Worm (Caenorhabditis elegans): ENCODE results near the gene F22B5.10.

Gene F22B5.10

DNA sequence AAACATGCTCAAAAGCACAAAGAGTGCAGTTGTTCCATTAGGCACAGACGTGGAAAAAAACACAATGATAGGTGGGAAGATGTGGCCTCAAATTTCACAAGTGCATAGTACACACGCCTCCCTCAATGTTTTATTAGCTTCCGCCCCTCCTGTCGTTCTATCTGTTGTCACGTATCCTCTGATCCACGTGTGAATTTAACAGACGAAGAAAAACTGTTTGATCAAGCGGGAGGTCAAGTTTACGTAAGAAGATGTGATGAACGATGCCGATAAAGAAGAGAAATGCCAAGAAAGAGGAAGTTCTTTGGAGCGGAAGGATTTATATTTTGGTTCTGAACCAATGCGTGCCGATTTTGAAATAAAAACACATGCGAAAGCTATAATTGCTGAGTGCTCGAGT lies 16.2 kb upstream of the F22B5.10 start:
- no peak for TF ChIP-seq hrde-1 (tag; optimal IDR thresholded peaks at IDR 0.05; ENCODE audit: borderline replicate concordance)
- no peak for TF ChIP-seq ztf-6 (GFP tag; IDR thresholded peaks at IDR 0.05)

ce11 chrII:8451425-8451824 lies 15.5 kb upstream of the F22B5.10 start:
- no peak for TF ChIP-seq ceh-40 (GFP tag; IDR thresholded peaks at IDR 0.05)
- TF ChIP-seq zim-3 (tag; optimal IDR thresholded peaks at IDR 0.05) = no peak
- no peak for TF ChIP-seq K11D2.4 (GFP tag; IDR thresholded peaks at IDR 0.05)
- TF ChIP-seq lsl-1 (GFP tag; optimal IDR thresholded peaks at IDR 0.05) = no peak
- no peak for TF ChIP-seq F37B4.10 (GFP tag; IDR thresholded peaks at IDR 0.05)
- TF ChIP-seq attf-5 (GFP tag; optimal IDR thresholded peaks at IDR 0.05) = no peak
- no peak for TF ChIP-seq egl-44 (GFP tag; IDR thresholded peaks at IDR 0.05)
- TF ChIP-seq egrh-3 (GFP tag; IDR thresholded peaks at IDR 0.05) = no peak
- TF ChIP-seq F57A8.1 (GFP tag; optimal IDR thresholded peaks at IDR 0.05) = no peak
- no peak for TF ChIP-seq attf-6 (GFP tag; IDR thresholded peaks at IDR 0.05)
- TF ChIP-seq Y53F4B.3 (GFP tag; IDR thresholded peaks at IDR 0.05) = no peak
- no peak for TF ChIP-seq K12H6.12 (tag; optimal IDR thresholded peaks at IDR 0.05)
- no peak for TF ChIP-seq dox-1 (GFP tag; IDR thresholded peaks at IDR 0.05)

DNA sequence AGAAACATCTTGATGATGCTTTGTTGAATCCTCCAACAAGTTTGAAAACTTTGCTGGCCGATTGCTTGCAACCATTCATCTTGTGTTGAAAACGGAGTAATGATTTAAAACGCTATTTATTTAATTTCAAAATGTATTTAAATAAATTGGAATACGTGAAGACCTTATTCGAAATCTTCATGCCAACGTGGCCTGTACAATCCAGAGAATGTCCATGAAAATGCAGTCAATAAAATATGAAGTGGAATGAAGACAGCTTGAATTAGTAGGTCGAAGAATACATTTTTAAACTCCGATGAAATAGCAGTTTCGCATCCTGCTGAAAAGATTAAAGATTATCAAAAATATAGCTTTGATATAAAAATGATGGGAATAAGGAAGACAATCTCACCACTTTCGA lies 12.5 kb upstream of the F22B5.10 start, which contains the start of gene F22B5.5:
F22B5.5 (minus strand) TSS at position 101 of the 400 bp plus-strand sequence.
- no peak for TF ChIP-seq Y56A3A.18 (GFP tag; IDR thresholded peaks at IDR 0.05)

DNA sequence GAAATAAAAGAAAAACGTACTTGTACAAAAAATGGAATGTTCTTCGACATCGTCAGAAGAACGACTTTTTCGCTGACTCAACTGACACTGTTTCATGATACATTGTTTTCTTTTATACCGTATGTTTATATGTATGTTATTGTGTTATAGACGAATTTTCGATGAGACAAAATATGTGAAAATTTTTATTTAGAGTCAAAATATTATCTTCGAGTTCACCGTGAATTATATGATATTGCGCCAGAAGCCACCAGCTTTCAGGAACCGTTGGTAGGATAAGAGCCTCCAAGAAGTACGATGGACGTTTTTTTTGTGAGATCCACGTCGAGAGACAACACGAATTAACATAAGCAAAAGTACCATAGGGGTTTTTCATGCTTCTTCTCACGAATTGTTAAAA lies 10.9 kb upstream of the F22B5.10 start, which contains the start of gene F22B5.6:
F22B5.6 (minus strand) TSS at position 101 of the 400 bp plus-strand sequence.
- no peak for TF ChIP-seq ama-1 (optimal IDR thresholded peaks at IDR 0.05)
- no peak for TF ChIP-seq ama-1 (GFP tag; optimal IDR thresholded peaks at IDR 0.05)
- no peak for TF ChIP-seq lir-1 (GFP tag; conservative IDR thresholded peaks at IDR 0.05)
- TF ChIP-seq Y95B8A.8 (GFP tag; IDR thresholded peaks at IDR 0.05) = no peak
- TF ChIP-seq F52B5.7 (tag; optimal IDR thresholded peaks at IDR 0.05) = no peak

- TF ChIP-seq dpl-1 (GFP tag; optimal IDR thresholded peaks at IDR 0.05) (peak; percentile 76), nhr-80 (tag; optimal IDR thresholded peaks at IDR 0.05) (no peak), unc-130 (GFP tag; optimal IDR thresholded peaks at IDR 0.05) (no peak), Y56A3A.18 (GFP tag; IDR thresholded peaks at IDR 0.05) (no peak), B0261.1 (tag; optimal IDR thresholded peaks at IDR 0.05) (no peak), Y53F4B.3 (GFP tag; IDR thresholded peaks at IDR 0.05) (no peak), egrh-3 (GFP tag; IDR thresholded peaks at IDR 0.05) (no peak), aptf-3 (GFP tag; IDR thresholded peaks at IDR 0.05) (no peak), tlf-1 (GFP tag; optimal IDR thresholded peaks at IDR 0.05) (peak; percentile 48), ccch-3 (GFP tag; optimal IDR thresholded peaks at IDR 0.05) (no peak), lin-26 (GFP tag; IDR thresholded peaks at IDR 0.05) (no peak), dpff-1 (tag; optimal IDR thresholded peaks at IDR 0.05) (no peak), Y95B8A.8 (GFP tag; IDR thresholded peaks at IDR 0.05) (no peak), K12H6.12 (tag; optimal IDR thresholded peaks at IDR 0.05) (no peak), lsl-1 (GFP tag; optimal IDR thresholded peaks at IDR 0.05) (peak; percentile 81), lin-54 (GFP tag; optimal IDR thresholded peaks at IDR 0.05) (peak; percentile 22), xnd-1 (tag; optimal IDR thresholded peaks at IDR 0.05) (peak; percentile 81), snpc-4 (GFP tag; optimal IDR thresholded peaks at IDR 0.05) (no peak), snpc-4 (tag; optimal IDR thresholded peaks at IDR 0.05) (no peak), zim-3 (tag; optimal IDR thresholded peaks at IDR 0.05) (no peak), bed-1 (GFP tag; IDR thresholded peaks at IDR 0.05) (no peak), nhr-120 (GFP tag; IDR thresholded peaks at IDR 0.05) (no peak), die-1 (tag; optimal IDR thresholded peaks at IDR 0.05) (no peak), F52B5.7 (tag; optimal IDR thresholded peaks at IDR 0.05) (no peak), C06A6.2 (GFP tag; conservative IDR thresholded peaks at IDR 0.05) (no peak), dox-1 (GFP tag; IDR thresholded peaks at IDR 0.05) (0 out of 2 replicates have a peak, but pooled peaks have one; percentile 18), nfya-1 (tag; optimal IDR thresholded peaks at IDR 0.05; ENCODE audit: borderline replicate concordance, insufficient read depth) (no peak), aptf-2 (GFP tag; conservative IDR thresholded peaks at IDR 0.05) (no peak), rcor-1 (GFP tag; IDR thresholded peaks at IDR 0.05) (no peak), ztf-6 (GFP tag; IDR thresholded peaks at IDR 0.05) (no peak)
Observed at ce11 chrII:8456681-8457389, 10.1 kb upstream of the F22B5.10 start.

All from whole organism, young adult.